Fruit fly (Drosophila melanogaster) whole organism, adult: ENCODE measurements around the gene CG8665.
A peak's percentile ranks its signal among the peaks of the same experiment; 100 is the strongest.

Experiments used
- CG11617 ChIP-seq: fragments of 200-800 bp; sonication (Bioruptor generic); optimal IDR thresholded peaks from 2 replicates; lab custom pipeline; 2017; ENCODE audit warnings: mild to moderate bottlenecking, missing biosample characterization, missing genetic modification reagents, missing genetic modification characterization
- CG12768 ChIP-seq: fragments of 200-800 bp; sonication (Bioruptor generic); optimal IDR thresholded peaks from 2 replicates; lab custom pipeline; 2017; ENCODE audit warnings: missing biosample characterization, missing genetic modification characterization, mild to moderate bottlenecking, moderate library complexity, missing genetic modification reagents
- CG14711 ChIP-seq: fragments of 200-800 bp; sonication (Bioruptor generic); optimal IDR thresholded peaks from 2 replicates; lab custom pipeline; 2018; ENCODE audit warnings: missing biosample characterization, mild to moderate bottlenecking, missing genetic modification characterization, moderate library complexity
- CG1620 ChIP-seq: fragments of 200-800 bp; sonication (Bioruptor generic); optimal IDR thresholded peaks from 2 replicates; lab custom pipeline; 2016; ENCODE audit warnings: missing biosample characterization, missing genetic modification characterization
- CG33017 ChIP-seq: fragments of 200-800 bp; sonication (Bioruptor generic); optimal IDR thresholded peaks from 2 replicates; lab custom pipeline; 2018; ENCODE audit warnings: missing biosample characterization, mild to moderate bottlenecking, missing genetic modification characterization, moderate library complexity
- CG5204 ChIP-seq: fragments of 200-800 bp; sonication (Bioruptor generic); optimal IDR thresholded peaks from 2 replicates; lab custom pipeline; 2016; ENCODE audit warnings: missing biosample characterization, missing genetic modification characterization
- CG7045 ChIP-seq: fragments of 200-800 bp; sonication (Bioruptor generic); optimal IDR thresholded peaks from 2 replicates; lab custom pipeline; 2017; ENCODE audit warnings: missing biosample characterization, mild to moderate bottlenecking, missing genetic modification characterization
- CG7101 ChIP-seq: fragments of 200-800 bp; sonication (Bioruptor generic); optimal IDR thresholded peaks from 2 replicates; lab custom pipeline; 2018; ENCODE audit warnings: missing biosample characterization, mild to moderate bottlenecking, missing genetic modification characterization, moderate library complexity
- Clk ChIP-seq: fragments of 200-800 bp; sonication (Bioruptor generic); optimal IDR thresholded peaks from 2 replicates; lab custom pipeline; 2017; ENCODE audit warnings: missing biosample characterization, missing genetic modification characterization
- Crg-1 ChIP-seq: fragments of 200-800 bp; sonication (Bioruptor generic); optimal IDR thresholded peaks from 2 replicates; lab custom pipeline; 2016; ENCODE audit warnings: missing biosample characterization, missing genetic modification characterization
- Hr96 ChIP-seq: fragments of 200-800 bp; sonication (Bioruptor generic); optimal IDR thresholded peaks from 2 replicates; lab custom pipeline; 2016; ENCODE audit warnings: missing biosample characterization, missing genetic modification characterization
- Mnt ChIP-seq: fragments of 200-800 bp; sonication (Bioruptor generic); optimal IDR thresholded peaks from 2 replicates; lab custom pipeline; 2016; ENCODE audit warnings: missing biosample characterization, mild to moderate bottlenecking, missing genetic modification characterization
- bab1 ChIP-seq: fragments of 200-800 bp; sonication (Bioruptor generic); optimal IDR thresholded peaks from 3 replicates; lab custom pipeline; 2019; ENCODE audit warnings: missing biosample characterization, mild to moderate bottlenecking, missing genetic modification characterization, moderate library complexity
- cic ChIP-seq: fragments of 200-800 bp; sonication (Bioruptor generic); optimal IDR thresholded peaks from 2 replicates; lab custom pipeline; 2017; ENCODE audit warnings: missing biosample characterization, mild to moderate bottlenecking, missing genetic modification characterization, moderate library complexity
- cnc ChIP-seq, 2 experiments: fragments of >200 bp; optimal IDR thresholded peaks; 2 replicates each; lab custom pipeline; 2017
- kay ChIP-seq: fragments of 200-800 bp; sonication (Bioruptor generic); peaks from one replicate; lab custom pipeline; 2016; ENCODE audit warnings: missing biosample characterization, missing genetic modification characterization, borderline replicate concordance
- ovo ChIP-seq: fragments of 200-800 bp; sonication (Bioruptor generic); optimal IDR thresholded peaks from 2 replicates; lab custom pipeline; 2016; ENCODE audit warnings: missing biosample characterization, missing genetic modification characterization
- pad ChIP-seq: fragments of 200-800 bp; sonication (Bioruptor generic); optimal IDR thresholded peaks from 3 replicates; lab custom pipeline; 2017; ENCODE audit warnings: missing biosample characterization, missing genetic modification characterization, mild to moderate bottlenecking, moderate library complexity, missing genetic modification reagents
- tj ChIP-seq: fragments of 200-800 bp; sonication (Bioruptor generic); optimal IDR thresholded peaks from 3 replicates; lab custom pipeline; 2017; ENCODE audit warnings: missing biosample characterization, mild to moderate bottlenecking, missing genetic modification characterization, moderate library complexity
- toe ChIP-seq: fragments of 200-800 bp; sonication (Bioruptor generic); optimal IDR thresholded peaks from 2 replicates; lab custom pipeline; 2016; ENCODE audit warnings: missing biosample characterization, missing genetic modification characterization

CG8665 gene

DNA sequence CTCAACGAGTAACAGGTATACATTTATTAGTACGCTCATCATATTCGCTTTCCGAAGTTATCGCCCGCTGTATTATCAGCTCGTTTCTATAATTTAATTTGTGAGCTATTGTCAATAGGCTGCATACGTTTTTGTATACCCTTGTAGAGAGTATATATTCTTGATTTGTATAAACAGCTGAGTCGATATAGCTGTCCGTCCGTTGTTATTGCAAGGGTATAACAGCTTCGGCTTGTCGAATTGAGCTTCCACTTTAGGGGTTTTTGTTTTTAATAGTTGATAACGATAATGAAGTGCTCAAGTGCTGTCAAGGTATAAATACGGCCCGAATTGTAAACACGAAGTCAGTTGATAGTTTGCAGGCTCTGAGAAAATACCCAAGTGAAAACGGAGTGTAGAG lies at the start of gene CG8665:
TSS of gene CG8665 (plus strand) at position 342 of the 400 bp plus-strand sequence.
- TF ChIP-seq CG7101 (tag; lab: Kevin White, UChicago) (peak; percentile 77), CG5204 (peak; percentile 9), ovo (GFP tag; lab: Kevin White, UChicago) (no peak), cnc (optimal IDR thresholded peaks at IDR 0.05; lab: Kevin White, UChicago) (no peak), CG1620 (no peak), CG33017 (peak; percentile 68), Crg-1 (GFP tag; lab: Kevin White, UChicago) (no peak), CG7045 (GFP tag; lab: Kevin White, UChicago) (peak; percentile 71), CG14711 (peak; percentile 40), CG11617 (GFP tag; lab: Kevin White, UChicago) (peak; percentile 44), tj (GFP tag; lab: Kevin White, UChicago) (peak; percentile 26), cic (GFP tag; lab: Kevin White, UChicago) (peak; percentile 74), bab1 (GFP tag; lab: Kevin White, UChicago) (no peak), CG12768 (GFP tag; lab: Kevin White, UChicago) (peak; percentile 8), Clk (GFP tag; lab: Kevin White, UChicago) (peak; percentile 28), pad (GFP tag; lab: Kevin White, UChicago) (peak; percentile 13), Mnt (GFP tag; lab: Kevin White, UChicago) (peak; percentile 24), toe (GFP tag; lab: Kevin White, UChicago) (peak; percentile 45), kay (peak; percentile 79), Hr96 (GFP tag; lab: Kevin White, UChicago) (peak; percentile 22)

DNA sequence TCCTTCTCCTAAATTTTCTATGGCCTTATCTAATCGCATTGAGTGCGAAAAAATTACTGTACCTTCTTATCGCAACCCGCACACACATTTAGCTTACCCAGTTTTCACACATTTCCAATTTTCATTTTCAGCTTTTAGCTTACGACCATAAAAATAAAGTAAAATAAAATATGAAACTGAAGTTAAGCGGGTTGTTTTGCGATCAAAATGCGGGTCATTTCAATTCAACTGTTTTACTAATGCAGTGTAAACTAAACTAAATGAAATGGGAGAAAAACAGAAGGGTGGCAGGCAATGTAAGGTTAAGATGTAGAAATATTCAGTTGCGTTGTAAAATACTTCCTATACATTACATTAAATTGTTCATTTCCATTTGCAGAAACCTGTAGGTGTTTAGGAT lies 48.9 kb upstream of the CG8665 start:
- TF ChIP-seq Hr96 (GFP tag; lab: Kevin White, UChicago) (no peak), Mnt (GFP tag; lab: Kevin White, UChicago) (no peak), CG11617 (GFP tag; lab: Kevin White, UChicago) (no peak), CG5204 (no peak), CG7045 (GFP tag; lab: Kevin White, UChicago) (no peak), kay (peak; percentile 59), CG12768 (GFP tag; lab: Kevin White, UChicago) (no peak), CG33017 (no peak)

DNA sequence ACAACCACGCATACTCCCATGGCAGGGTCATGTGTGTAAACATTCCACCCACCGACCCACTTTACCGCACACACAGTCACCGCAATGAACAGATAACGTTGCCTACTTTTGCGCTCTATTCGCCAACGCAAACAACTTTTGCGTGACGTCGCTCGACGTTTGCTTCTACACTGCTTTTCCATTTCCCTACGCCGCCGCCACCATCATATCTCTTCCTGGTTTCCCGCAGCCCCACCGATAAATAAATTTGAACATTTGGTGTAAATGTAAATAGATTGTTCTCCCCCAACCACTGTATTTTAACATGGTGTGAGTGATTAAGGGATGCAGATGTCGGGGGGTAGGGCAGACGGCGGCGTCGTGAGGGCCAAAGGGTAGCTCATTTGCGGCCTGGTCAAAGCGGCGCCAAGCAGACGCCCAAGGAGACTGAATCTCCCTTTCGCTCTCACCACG lies 46.6 kb upstream of the CG8665 start:
- TF ChIP-seq kay (no peak), Hr96 (GFP tag; lab: Kevin White, UChicago) (no peak), CG1620 (no peak), toe (GFP tag; lab: Kevin White, UChicago) (no peak)

DNA sequence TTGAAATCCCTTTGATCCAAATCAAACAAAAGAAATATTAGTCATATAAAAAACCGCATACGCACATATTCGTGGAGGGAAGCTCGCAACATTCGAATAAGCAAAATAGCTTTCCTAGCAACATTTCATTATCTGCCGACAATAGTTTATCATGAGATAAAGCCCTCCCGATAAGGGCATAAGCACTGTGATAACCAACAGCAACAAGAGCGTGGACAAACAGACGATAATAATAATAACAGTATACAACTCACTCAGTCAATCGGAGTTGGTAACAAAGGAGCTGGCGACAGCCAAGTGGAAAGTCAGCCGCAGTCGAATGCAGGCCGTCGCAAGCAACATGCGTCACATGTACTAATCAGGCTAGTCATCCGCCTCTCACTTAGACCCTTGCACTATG lies 41.7 kb upstream of the CG8665 start:
- TF ChIP-seq ovo (GFP tag; lab: Kevin White, UChicago) (no peak), kay (peak; percentile 26), Mnt (GFP tag; lab: Kevin White, UChicago) (no peak), toe (GFP tag; lab: Kevin White, UChicago) (no peak), tj (GFP tag; lab: Kevin White, UChicago) (no peak), CG5204 (no peak), CG1620 (no peak), CG7045 (GFP tag; lab: Kevin White, UChicago) (no peak)

DNA sequence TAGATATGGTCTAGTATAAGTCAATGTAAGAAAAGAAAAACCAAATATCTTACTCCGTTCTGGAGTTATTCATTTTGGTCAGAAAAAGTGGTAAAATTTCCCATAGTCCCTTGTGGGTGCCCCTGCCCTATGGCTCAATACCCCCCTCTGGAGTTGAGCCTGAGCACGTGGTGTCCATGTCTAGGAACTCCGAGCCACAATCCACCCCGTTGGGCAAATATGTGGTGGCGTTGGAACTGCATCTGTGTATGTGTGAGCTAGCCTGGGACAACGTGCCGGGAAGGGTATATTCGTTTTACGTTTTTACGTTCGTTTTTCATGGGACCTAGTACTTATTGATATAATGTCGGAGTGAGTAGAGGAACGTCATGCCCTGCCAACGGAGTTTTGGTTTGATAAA lies 40.2 kb upstream of the CG8665 start:
- TF ChIP-seq CG7045 (GFP tag; lab: Kevin White, UChicago) (no peak), CG7101 (tag; lab: Kevin White, UChicago) (no peak)

DNA sequence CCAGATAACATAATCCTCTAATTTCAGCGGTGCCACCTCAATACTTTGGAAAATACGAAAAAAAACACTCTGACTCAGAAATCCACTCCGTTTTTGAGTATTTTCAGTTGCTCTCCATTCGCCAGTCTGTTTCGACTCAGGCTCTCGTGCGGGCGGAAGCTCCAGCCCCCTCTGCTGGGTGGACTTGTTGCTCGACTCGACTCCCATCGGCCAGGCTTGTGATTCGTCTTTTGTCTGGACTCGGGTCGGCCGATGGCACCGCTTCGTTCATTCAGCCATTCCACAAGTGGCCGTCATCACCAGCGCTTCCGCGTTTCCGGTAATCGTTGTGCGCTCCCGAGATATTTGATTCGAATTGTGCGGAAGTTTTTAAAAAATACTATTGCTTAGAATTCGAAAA lies 39.5 kb upstream of the CG8665 start, which contains the start of gene dimm:
TSS of gene dimm (plus strand) at position 255 of the 400 bp plus-strand sequence.
- no peak for TF ChIP-seq CG7045 (GFP tag; lab: Kevin White, UChicago)
- TF ChIP-seq CG14711: no peak
- no peak for TF ChIP-seq ovo (GFP tag; lab: Kevin White, UChicago)
- no peak for TF ChIP-seq pad (GFP tag; lab: Kevin White, UChicago)
- no peak for TF ChIP-seq Hr96 (GFP tag; lab: Kevin White, UChicago)
- no peak for TF ChIP-seq tj (GFP tag; lab: Kevin White, UChicago)
- TF ChIP-seq CG33017: no peak
- no peak for TF ChIP-seq CG1620

DNA sequence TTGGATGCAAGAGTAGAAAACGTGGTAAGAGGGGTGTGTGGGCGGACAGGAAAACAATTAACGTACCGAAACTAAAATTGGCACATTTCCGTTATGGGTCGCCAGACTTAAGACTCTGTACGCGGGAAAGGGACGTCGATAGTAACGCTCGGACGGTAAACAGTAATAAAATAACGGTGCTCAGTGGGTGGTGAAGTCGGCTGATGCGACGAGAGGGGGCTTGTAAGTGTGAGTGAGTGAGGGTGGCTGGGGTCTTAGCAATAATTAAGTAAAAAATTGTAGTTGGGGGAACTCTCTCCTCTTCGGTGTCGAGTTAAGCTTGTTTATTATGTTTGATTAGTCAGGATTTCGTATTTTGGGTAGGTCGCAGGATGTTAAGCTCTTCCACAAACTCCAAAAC lies 29.3 kb upstream of the CG8665 start:
- no peak for TF ChIP-seq CG7101 (tag; lab: Kevin White, UChicago)

DNA sequence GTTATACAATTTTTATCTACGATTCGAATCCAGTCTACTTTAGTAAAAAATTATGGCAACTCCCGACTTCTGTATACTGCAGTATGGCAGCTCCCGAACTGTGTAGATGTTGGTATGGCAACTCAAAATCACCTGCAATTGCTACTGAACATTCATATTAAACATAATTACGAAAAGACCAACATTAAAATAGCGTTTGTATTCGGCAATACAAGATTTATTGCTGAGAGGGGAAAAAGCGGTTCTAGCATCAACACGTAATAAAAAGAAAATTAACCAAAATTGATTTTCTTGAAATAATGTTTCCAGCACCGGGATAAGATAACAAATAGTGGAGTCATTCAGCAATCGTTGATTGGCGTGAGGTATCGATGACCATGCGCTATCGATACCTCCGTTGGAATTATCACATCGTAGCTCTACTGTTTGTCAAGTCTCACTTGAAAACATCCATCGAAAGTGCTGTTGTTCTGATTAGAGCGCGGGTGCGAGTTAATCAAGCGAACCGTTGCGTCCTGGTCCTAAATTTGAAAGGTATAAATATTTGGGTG lies 26.7 kb upstream of the CG8665 start, which contains the start of gene Tsp39D:
TSS of gene Tsp39D (plus strand) at position 405 of the 551 bp plus-strand sequence.
- peak; percentile 3 for TF ChIP-seq CG11617 (GFP tag; lab: Kevin White, UChicago)
- no peak for TF ChIP-seq kay
- TF ChIP-seq bab1 (GFP tag; lab: Kevin White, UChicago): peak; percentile 46
- peak in 1 of 2 experiments; percentile 82 for TF ChIP-seq cnc (optimal IDR thresholded peaks at IDR 0.05; lab: Kevin White, UChicago)
